Fruit fly (Drosophila melanogaster) whole organism, embryonic: Measurements from ENCODE around the gene Xe7.

Experiments
- B-H1 ChIP-seq: fragments of 200-800 bp; sonication (Bioruptor generic); IDR thresholded peaks from 3 replicates; pipeline ENCODE4 v1.3.6; 2022; ENCODE audit warnings: missing biosample characterization, missing genetic modification characterization
- CG12659 ChIP-seq: fragments of 200-800 bp; sonication (Bioruptor generic); optimal IDR thresholded peaks from 3 replicates; lab custom pipeline; 2017; ENCODE audit warnings: mild to moderate bottlenecking, missing biosample characterization, missing genetic modification reagents, missing genetic modification characterization
- CG14441 ChIP-seq: fragments of 200-800 bp; sonication (Bioruptor generic); IDR thresholded peaks from 2 replicates; pipeline ENCODE4 v1.3.6; 2022; ENCODE audit warnings: missing biosample characterization, missing genetic modification characterization
- CG15269 ChIP-seq: fragments of 200-800 bp; sonication (Bioruptor generic); optimal IDR thresholded peaks from 2 replicates; lab custom pipeline; 2018; ENCODE audit warnings: missing biosample characterization, mild to moderate bottlenecking, missing genetic modification characterization, moderate library complexity
- CG15696 ChIP-seq: fragments of 200-800 bp; sonication (Bioruptor generic); optimal IDR thresholded peaks from 2 replicates; lab custom pipeline; 2019; ENCODE audit warnings: missing biosample characterization, mild to moderate bottlenecking, missing genetic modification characterization, moderate library complexity
- CG18619 ChIP-seq: fragments of 200-800 bp; sonication (Bioruptor generic); optimal IDR thresholded peaks from 3 replicates; lab custom pipeline; 2017; ENCODE audit warnings: missing biosample characterization, mild to moderate bottlenecking, missing genetic modification characterization
- CG2678 ChIP-seq: fragments of 200-800 bp; sonication (Bioruptor generic); optimal IDR thresholded peaks from 3 replicates; lab custom pipeline; 2019; ENCODE audit warnings: missing biosample characterization, mild to moderate bottlenecking, missing genetic modification characterization, moderate library complexity
- CG2712 ChIP-seq: fragments of 200-800 bp; optimal IDR thresholded peaks from 3 replicates; lab custom pipeline; 2019; ENCODE audit warnings: missing biosample characterization, mild to moderate bottlenecking, missing genetic modification characterization, moderate library complexity
- CG30403 ChIP-seq: fragments of 200-800 bp; sonication (Bioruptor generic); optimal IDR thresholded peaks from 3 replicates; lab custom pipeline; 2016; ENCODE audit warnings: missing biosample characterization, missing genetic modification characterization
- CG30431 ChIP-seq: fragments of 200-800 bp; sonication (Bioruptor generic); optimal IDR thresholded peaks from 2 replicates; lab custom pipeline; 2017; ENCODE audit warnings: missing biosample characterization, missing genetic modification characterization
- CG32767 ChIP-seq: fragments of 200-800 bp; sonication (Bioruptor generic); IDR thresholded peaks from 2 replicates; pipeline ENCODE4 v1.3.6; 2022; ENCODE audit warnings: missing biosample characterization, missing genetic modification characterization
- CG34224 ChIP-seq: fragments of 200-800 bp; sonication (Bioruptor generic); IDR thresholded peaks from 3 replicates; pipeline ENCODE4 v1.3.6; 2022; ENCODE audit warnings: missing biosample characterization, missing genetic modification characterization; ENCODE audit not compliant: partially characterized antibody
- CG43689 ChIP-seq: fragments of 200-800 bp; sonication (Bioruptor generic); IDR thresholded peaks from 2 replicates; pipeline ENCODE4 v1.3.6; 2022; ENCODE audit warnings: missing biosample characterization, missing genetic modification characterization
- CG4404 ChIP-seq: fragments of 200-800 bp; sonication (Bioruptor generic); IDR thresholded peaks from 2 replicates; pipeline ENCODE4 v1.3.6; 2022; ENCODE audit warnings: missing biosample characterization, missing genetic modification characterization
- CG4424 ChIP-seq: fragments of 200-800 bp; sonication (Bioruptor generic); optimal IDR thresholded peaks from 3 replicates; lab custom pipeline; 2016; ENCODE audit warnings: missing biosample characterization, missing genetic modification characterization
- CG4854 ChIP-seq: fragments of 200-800 bp; sonication (Bioruptor generic); optimal IDR thresholded peaks from 2 replicates; lab custom pipeline; 2016; ENCODE audit warnings: missing biosample characterization, missing genetic modification characterization, inconsistent platforms
- CG5180 ChIP-seq: fragments of 200-800 bp; sonication (Bioruptor generic); optimal IDR thresholded peaks from 3 replicates; lab custom pipeline; 2017; ENCODE audit warnings: missing biosample characterization, missing genetic modification characterization, mild to moderate bottlenecking, moderate library complexity, missing genetic modification reagents
- CG6854 ChIP-seq: fragments of 200-800 bp; sonication (Bioruptor generic); optimal IDR thresholded peaks from 3 replicates; lab custom pipeline; 2017; ENCODE audit warnings: missing biosample characterization, mild to moderate bottlenecking, missing genetic modification characterization
- CG8281 ChIP-seq: fragments of 200-800 bp; sonication (Bioruptor generic); optimal IDR thresholded peaks from 2 replicates; lab custom pipeline; 2018; ENCODE audit warnings: missing biosample characterization, mild to moderate bottlenecking, missing genetic modification characterization, moderate library complexity
- CG8924 ChIP-seq: fragments of 200-800 bp; optimal IDR thresholded peaks from 3 replicates; lab custom pipeline; 2019; ENCODE audit warnings: missing biosample characterization, mild to moderate bottlenecking, missing genetic modification characterization, moderate library complexity
- CG9727 ChIP-seq: fragments of 200-800 bp; sonication (Bioruptor generic); optimal IDR thresholded peaks from 3 replicates; lab custom pipeline; 2017; ENCODE audit warnings: missing biosample characterization, mild to moderate bottlenecking, missing genetic modification characterization
- CG9817 ChIP-seq: fragments of 200-800 bp; sonication (Bioruptor generic); optimal IDR thresholded peaks from 2 replicates; lab custom pipeline; 2018; ENCODE audit warnings: missing biosample characterization, mild to moderate bottlenecking, missing genetic modification characterization, moderate library complexity
- CHES-1-like ChIP-seq: fragments of 200-800 bp; sonication (Bioruptor generic); optimal IDR thresholded peaks from 2 replicates; lab custom pipeline; 2016; ENCODE audit warnings: missing biosample characterization, missing genetic modification characterization
- Dref ChIP-seq: fragments of 200-800 bp; sonication (Bioruptor generic); IDR thresholded peaks from 2 replicates; pipeline ENCODE4 v1.3.6; 2022; ENCODE audit warnings: missing biosample characterization, missing genetic modification characterization
- HLH54F ChIP-seq: fragments of 200-800 bp; sonication (Bioruptor generic); optimal IDR thresholded peaks from 3 replicates; lab custom pipeline; 2016; ENCODE audit warnings: missing biosample characterization, missing genetic modification characterization
- MTF-1 ChIP-seq: fragments of 200-800 bp; sonication (Bioruptor generic); optimal IDR thresholded peaks from 2 replicates; lab custom pipeline; 2018; ENCODE audit warnings: missing biosample characterization, mild to moderate bottlenecking, missing genetic modification characterization, borderline replicate concordance
- NfI ChIP-seq: fragments of 200-800 bp; sonication (Bioruptor generic); optimal IDR thresholded peaks from 3 replicates; lab custom pipeline; 2018; ENCODE audit warnings: missing biosample characterization, mild to moderate bottlenecking, missing genetic modification characterization, moderate library complexity
- Ptx1 ChIP-seq: fragments of 200-800 bp; sonication (Bioruptor generic); IDR thresholded peaks from 2 replicates; pipeline ENCODE4 v1.3.6; 2022; ENCODE audit warnings: missing biosample characterization, missing genetic modification characterization
- Scr ChIP-seq: fragments of 200-800 bp; sonication (Bioruptor generic); IDR thresholded peaks from 2 replicates; pipeline ENCODE4 v1.3.6; 2022; ENCODE audit warnings: missing biosample characterization, missing genetic modification characterization; ENCODE audit not compliant: partially characterized antibody
- Sin3A ChIP-seq: fragments of >200 bp; optimal IDR thresholded peaks from 2 replicates; lab custom pipeline; 2018
- Usf ChIP-seq: fragments of 200-800 bp; sonication (Bioruptor generic); optimal IDR thresholded peaks from 2 replicates; lab custom pipeline; 2017; ENCODE audit warnings: missing genotype, missing biosample characterization, missing genetic modification characterization
- ash1 ChIP-seq: fragments of 200-800 bp; sonication (Bioruptor generic); optimal IDR thresholded peaks from 2 replicates; lab custom pipeline; 2018; ENCODE audit warnings: missing biosample characterization, mild to moderate bottlenecking, missing genetic modification characterization
- bbx ChIP-seq: fragments of 200-800 bp; sonication (Bioruptor generic); IDR thresholded peaks from 2 replicates; pipeline ENCODE4 v1.3.6; 2022; ENCODE audit warnings: missing biosample characterization, missing genetic modification characterization; ENCODE audit not compliant: partially characterized antibody
- bcd ChIP-seq: fragments of 200-800 bp; sonication (Bioruptor generic); optimal IDR thresholded peaks from 2 replicates; lab custom pipeline; 2017; ENCODE audit warnings: missing biosample characterization, mild to moderate bottlenecking, missing genetic modification characterization
- cato ChIP-seq: fragments of 200-800 bp; sonication (Bioruptor generic); optimal IDR thresholded peaks from 2 replicates; lab custom pipeline; 2016; ENCODE audit warnings: missing biosample characterization, missing genetic modification characterization, borderline replicate concordance
- dmrt99B ChIP-seq: fragments of 200-800 bp; sonication (Bioruptor generic); optimal IDR thresholded peaks from 2 replicates; lab custom pipeline; 2018; ENCODE audit warnings: missing biosample characterization, mild to moderate bottlenecking, missing genetic modification characterization, moderate library complexity
- ewg ChIP-seq: fragments of 200-800 bp; sonication (Bioruptor generic); optimal IDR thresholded peaks from 3 replicates; lab custom pipeline; 2017; ENCODE audit warnings: mild to moderate bottlenecking, missing biosample characterization, missing genetic modification reagents, missing genetic modification characterization
- eyg ChIP-seq: fragments of 200-800 bp; sonication (Bioruptor generic); optimal IDR thresholded peaks from 3 replicates; lab custom pipeline; 2016; ENCODE audit warnings: missing biosample characterization, missing genetic modification characterization
- gce ChIP-seq: fragments of 200-800 bp; sonication (Bioruptor generic); IDR thresholded peaks from 3 replicates; pipeline ENCODE4 v1.3.6; 2022; ENCODE audit warnings: missing biosample characterization, missing genetic modification characterization
- gcm ChIP-seq: fragments of 200-800 bp; sonication (Bioruptor generic); optimal IDR thresholded peaks from 2 replicates; lab custom pipeline; 2019; ENCODE audit warnings: missing biosample characterization, mild to moderate bottlenecking, missing genetic modification characterization, moderate library complexity
- h ChIP-seq: fragments of >200 bp; optimal IDR thresholded peaks from 2 replicates; lab custom pipeline; 2017
- lov ChIP-seq, 2 experiments: fragments of 200-800 bp in 1 of 2; fragments of >200 bp in 1 of 2; sonication (Bioruptor generic) in 1 of 2; IDR thresholded peaks in 1 of 2; optimal IDR thresholded peaks in 1 of 2; 2 replicates in 1 of 2; 3 replicates in 1 of 2; pipeline versions ENCODE4 v1.3.6 to Lab custom; 2017 to 2022; ENCODE audit warnings: missing biosample characterization in 1 of 2, missing genetic modification characterization in 1 of 2
- mirr ChIP-seq: fragments of 200-800 bp; sonication (Bioruptor generic); optimal IDR thresholded peaks from 3 replicates; lab custom pipeline; 2018; ENCODE audit warnings: missing biosample characterization, mild to moderate bottlenecking, missing genetic modification characterization
- nerfin-2 ChIP-seq: fragments of 200-800 bp; sonication (Bioruptor generic); IDR thresholded peaks from 2 replicates; pipeline ENCODE4 v1.3.6; 2022; ENCODE audit warnings: missing biosample characterization, missing genetic modification characterization; ENCODE audit not compliant: partially characterized antibody
- pnt ChIP-seq: fragments of 200-800 bp; sonication (Bioruptor generic); optimal IDR thresholded peaks from 3 replicates; lab custom pipeline; 2016; ENCODE audit warnings: missing biosample characterization, missing genetic modification characterization
- scrt ChIP-seq: fragments of 200-800 bp; sonication (Bioruptor generic); optimal IDR thresholded peaks from 2 replicates; lab custom pipeline; 2018; ENCODE audit warnings: missing biosample characterization, mild to moderate bottlenecking, missing genetic modification characterization, moderate library complexity
- sna ChIP-seq: fragments of 200-800 bp; sonication (Bioruptor generic); IDR thresholded peaks from 2 replicates; pipeline ENCODE4 v1.3.6; 2022; ENCODE audit warnings: missing biosample characterization, missing genetic modification characterization; ENCODE audit not compliant: partially characterized antibody
- unc-4 ChIP-seq: fragments of 200-800 bp; sonication (Bioruptor generic); IDR thresholded peaks from 2 replicates; pipeline ENCODE4 v1.3.6; 2022; ENCODE audit warnings: missing biosample characterization, missing genetic modification characterization; ENCODE audit not compliant: partially characterized antibody

The Xe7 gene

dm6 chr3R:5660198-5660893 lies 8.8 kb downstream of the Xe7 start, which contains the start of gene Wdr33 (continued):
- TF ChIP-seq scrt (no peak), gce (no peak), eyg (GFP tag; lab: Kevin White, UChicago) (no peak), Dref (GFP tag; lab: Robert Waterston, UW) (peak; percentile 64), CG5180 (no peak), CG30431 (GFP tag; lab: Kevin White, UChicago) (no peak), CG32767 (GFP tag; lab: Robert Waterston, UW) (no peak), dmrt99B (tag; lab: Kevin White, UChicago) (no peak), CG15269 (peak; percentile 37), CG43689 (GFP tag; lab: Robert Waterston, UW) (no peak), cato (GFP tag; lab: Kevin White, UChicago) (peak; percentile 14), Sin3A (lab: Kevin White, UChicago) (peak; percentile 60), CG30403 (GFP tag; lab: Kevin White, UChicago) (peak; percentile 58), sna (GFP tag; lab: Robert Waterston, UW) (peak; percentile 79), CG9727 (GFP tag; lab: Kevin White, UChicago) (peak; percentile 61), pnt (GFP tag; lab: Kevin White, UChicago) (no peak), CG14441 (GFP tag; lab: Robert Waterston, UW) (peak; percentile 26; the same call in 1 of the 2 replicates), ash1 (GFP tag; lab: Kevin White, UChicago) (no peak), NfI (GFP tag; lab: Kevin White, UChicago) (peak; percentile 26), CG8281 (tag; lab: Kevin White, UChicago) (no peak), Ptx1 (GFP tag; lab: Robert Waterston, UW) (peak; percentile 25; the same call in 1 of the 2 replicates), unc-4 (GFP tag; lab: Robert Waterston, UW) (peak; percentile 84), CG4424 (GFP tag; lab: Kevin White, UChicago) (peak; percentile 48), gcm (GFP tag; lab: Kevin White, UChicago) (no peak), CG9817 (tag; lab: Kevin White, UChicago) (peak; percentile 50), CG8924 (tag; lab: Kevin White, UChicago) (peak; percentile 36), MTF-1 (no peak), bbx (GFP tag; lab: Robert Waterston, UW) (peak; percentile 86), CG4404 (GFP tag; lab: Robert Waterston, UW) (no peak; the same call in 1 of the 2 replicates), CG12659 (GFP tag; lab: Kevin White, UChicago) (peak; percentile 43), lov (optimal IDR thresholded peaks at IDR 0.05; lab: Kevin White, UChicago) (no peak), lov (GFP tag; IDR thresholded peaks at IDR 0.05; lab: Robert Waterston, UW) (no peak), CG4854 (GFP tag; lab: Kevin White, UChicago) (no peak), Scr (GFP tag; lab: Robert Waterston, UW) (peak; percentile 95), CG34224 (peak; percentile 82), mirr (no peak), B-H1 (no peak), bcd (GFP tag; lab: Kevin White, UChicago) (peak; percentile 22), CG18619 (GFP tag; lab: Kevin White, UChicago) (peak; percentile 1), CG15696 (tag; lab: Kevin White, UChicago) (peak; percentile 28), h (lab: Kevin White, UChicago) (no peak), CG6854 (GFP tag; lab: Kevin White, UChicago) (no peak), CG2678 (peak; percentile 60), nerfin-2 (GFP tag; lab: Robert Waterston, UW) (peak; percentile 82), CG2712 (tag; lab: Kevin White, UChicago) (peak; percentile 19), CHES-1-like (GFP tag; lab: Kevin White, UChicago) (no peak), Usf (GFP tag; lab: Kevin White, UChicago) (peak; percentile 21), ewg (GFP tag; lab: Kevin White, UChicago) (no peak), HLH54F (GFP tag; lab: Kevin White, UChicago) (no peak)
